Fruit fly (Drosophila melanogaster): ENCODE results near the gene RpL24-like.
A peak's percentile ranks its signal among the peaks of the same experiment; 100 is the strongest.

DNA sequence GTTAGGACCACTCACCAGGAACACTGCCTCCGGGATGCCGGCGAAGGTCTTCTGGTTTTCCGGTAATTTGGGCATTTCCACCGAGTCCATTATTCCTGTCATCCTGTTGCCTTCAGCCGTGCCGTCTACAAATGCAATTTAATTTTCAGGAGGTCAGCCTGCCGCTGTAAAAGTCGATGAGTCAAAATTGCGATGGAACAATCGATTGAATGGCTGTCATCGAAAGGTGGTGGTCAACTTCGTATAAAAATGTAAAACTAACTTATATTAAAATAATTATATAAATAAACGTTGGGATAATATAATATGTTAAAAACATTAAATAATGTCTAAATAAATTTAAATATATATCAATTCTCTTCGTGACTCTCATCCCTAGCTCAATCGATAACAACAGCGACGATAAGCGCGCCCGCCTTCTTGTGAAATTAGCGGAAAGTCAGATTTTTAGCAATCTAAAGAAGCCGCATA is 21.7 kb downstream of the RpL24-like start, which contains the start of the genes mgr and Irbp:
- TF ChIP-seq Crg-1 (GFP tag; optimal IDR thresholded peaks at IDR 0.05), result peak; percentile 79
- peak; percentile 76 for TF ChIP-seq pad (GFP tag; optimal IDR thresholded peaks at IDR 0.05)
- TF ChIP-seq cic (GFP tag; optimal IDR thresholded peaks at IDR 0.05), result peak; percentile 4
- TF ChIP-seq cnc (optimal IDR thresholded peaks at IDR 0.05), result no peak
- peak; percentile 92 for TF ChIP-seq CG7045 (GFP tag; optimal IDR thresholded peaks at IDR 0.05)
- TF ChIP-seq CG11617 (GFP tag; optimal IDR thresholded peaks at IDR 0.05), result peak; percentile 91
- TF ChIP-seq CG7101 (tag; optimal IDR thresholded peaks at IDR 0.05), result peak; percentile 96
- TF ChIP-seq CG5204 (GFP tag; optimal IDR thresholded peaks at IDR 0.05), result peak; percentile 55
- peak; percentile 66 for TF ChIP-seq tj (GFP tag; optimal IDR thresholded peaks at IDR 0.05)
- TF ChIP-seq CG14711 (tag; optimal IDR thresholded peaks at IDR 0.05), result peak; percentile 93
- peak; percentile 64 for TF ChIP-seq Clk (GFP tag; optimal IDR thresholded peaks at IDR 0.05)
- peak; percentile 59 for TF ChIP-seq toe (GFP tag; optimal IDR thresholded peaks at IDR 0.05)
- TF ChIP-seq Hr96 (GFP tag; optimal IDR thresholded peaks at IDR 0.05), result peak; percentile 9
- peak; percentile 95 for TF ChIP-seq bab1 (GFP tag; optimal IDR thresholded peaks at IDR 0.05)

Measured in whole organism, adult.